Comparison of ENCODE assay signal across 1 fruit fly cellular context in genomic region chr3R:26106595-26107152, dm6.
A peak's percentile ranks its signal among the peaks of the same experiment; 100 is the strongest.
TF ChIP-seq lines count a peak whose summit lies in the region.

Cipc (plus strand) TSS chr3R:26106868.

TF ChIP-seq in whole organism, embryonic, 481 proteins besides CTCF, POLR2A, EP300 and RAD21 (continued from another document and continues in another):
- TF ChIP-seq CG11560 (tag; IDR thresholded peaks at IDR 0.05; lab: Robert Waterston, UW): 0 out of 3 replicates have a peak, but pooled peaks have one; percentile 25
- TF ChIP-seq pnt (GFP tag; optimal IDR thresholded peaks at IDR 0.05; lab: Kevin White, UChicago): no peak
- no peak for TF ChIP-seq Lhr (GFP tag; optimal IDR thresholded peaks at IDR 0.05; lab: Kevin White, UChicago)
- no peak for TF ChIP-seq HLH54F (GFP tag; optimal IDR thresholded peaks at IDR 0.05; lab: Kevin White, UChicago)
- 0 out of 3 replicates have a peak, but pooled peaks have one; percentile 32 for TF ChIP-seq C15 (GFP tag; IDR thresholded peaks at IDR 0.05; lab: Robert Waterston, UW)
- TF ChIP-seq repo (GFP tag; optimal IDR thresholded peaks at IDR 0.05; lab: Kevin White, UChicago): no peak
- TF ChIP-seq CG12744 (GFP tag; optimal IDR thresholded peaks at IDR 0.05; lab: Kevin White, UChicago): no peak
- no peak for TF ChIP-seq CG1603 (tag; optimal IDR thresholded peaks at IDR 0.05; lab: Kevin White, UChicago)
- no peak for TF ChIP-seq Dad (GFP tag; optimal IDR thresholded peaks at IDR 0.05; lab: Kevin White, UChicago)
- TF ChIP-seq z (GFP tag; IDR thresholded peaks at IDR 0.05; lab: Robert Waterston, UW): 0 out of 3 replicates have a peak, but pooled peaks have one; percentile 27
- TF ChIP-seq MESR4 (GFP tag; optimal IDR thresholded peaks at IDR 0.05; lab: Kevin White, UChicago): no peak
- TF ChIP-seq Neu2 (GFP tag; optimal IDR thresholded peaks at IDR 0.05; lab: Kevin White, UChicago; ENCODE audit: borderline replicate concordance): no peak
- no peak for TF ChIP-seq br (optimal IDR thresholded peaks at IDR 0.05; lab: Kevin White, UChicago)
- TF ChIP-seq CG17912 (GFP tag; optimal IDR thresholded peaks at IDR 0.05; lab: Kevin White, UChicago): no peak
- TF ChIP-seq ken (GFP tag; IDR thresholded peaks at IDR 0.05; lab: Robert Waterston, UW): 0 out of 3 replicates have a peak, but pooled peaks have one; percentile 33
- TF ChIP-seq Xbp1 (GFP tag; optimal IDR thresholded peaks at IDR 0.05; lab: Kevin White, UChicago): peak; percentile 49
- TF ChIP-seq toy (GFP tag; IDR thresholded peaks at IDR 0.05; lab: Robert Waterston, UW): no peak
- TF ChIP-seq Nf-YA (GFP tag; IDR thresholded peaks at IDR 0.05; lab: Robert Waterston, UW): peak; percentile 61
- TF ChIP-seq CG10431 (GFP tag; optimal IDR thresholded peaks at IDR 0.05; lab: Kevin White, UChicago): no peak
- TF ChIP-seq CG2889 (GFP tag; IDR thresholded peaks at IDR 0.05; lab: Robert Waterston, UW): no peak
- TF ChIP-seq stwl (tag; optimal IDR thresholded peaks at IDR 0.05; lab: Kevin White, UChicago): no peak
- TF ChIP-seq gce (GFP tag; IDR thresholded peaks at IDR 0.05; lab: Robert Waterston, UW): no peak
- TF ChIP-seq vfl (GFP tag; optimal IDR thresholded peaks at IDR 0.05; lab: Kevin White, UChicago): no peak
- TF ChIP-seq CG11696 (GFP tag; IDR thresholded peaks at IDR 0.05; lab: Robert Waterston, UW): peak; percentile 20; the same call in 1 of the 2 replicates
- TF ChIP-seq CG12299 (tag; optimal IDR thresholded peaks at IDR 0.05; lab: Kevin White, UChicago): peak; percentile 41
- peak; percentile 75; the same call in 1 of the 2 replicates for TF ChIP-seq CG14014 (GFP tag; IDR thresholded peaks at IDR 0.05; lab: Robert Waterston, UW)
- TF ChIP-seq danr (GFP tag; IDR thresholded peaks at IDR 0.05; lab: Robert Waterston, UW): no peak; the same call in 1 of the 2 replicates
- TF ChIP-seq CG15269 (tag; optimal IDR thresholded peaks at IDR 0.05; lab: Kevin White, UChicago): peak; percentile 85
- peak; percentile 52 for TF ChIP-seq kah (GFP tag; optimal IDR thresholded peaks at IDR 0.05; lab: Kevin White, UChicago)
- 0 out of 2 replicates have a peak, but pooled peaks have one; percentile 16 for TF ChIP-seq H2.0 (GFP tag; IDR thresholded peaks at IDR 0.05; lab: Robert Waterston, UW)
- no peak for TF ChIP-seq dati (GFP tag; IDR thresholded peaks at IDR 0.05; lab: Robert Waterston, UW)
- TF ChIP-seq otp (GFP tag; IDR thresholded peaks at IDR 0.05; lab: Robert Waterston, UW): 0 out of 3 replicates have a peak, but pooled peaks have one; percentile 47
- peak; percentile 83 for TF ChIP-seq D19A (tag; optimal IDR thresholded peaks at IDR 0.05; lab: Kevin White, UChicago)
- TF ChIP-seq CG8765 (GFP tag; IDR thresholded peaks at IDR 0.05; lab: Robert Waterston, UW): no peak
- TF ChIP-seq ranshi (GFP tag; IDR thresholded peaks at IDR 0.05; lab: Robert Waterston, UW): peak; percentile 66
- TF ChIP-seq CG9215 (GFP tag; IDR thresholded peaks at IDR 0.05; lab: Robert Waterston, UW): peak; percentile 64
- TF ChIP-seq CG12391 (tag; optimal IDR thresholded peaks at IDR 0.05; lab: Kevin White, UChicago): peak; percentile 80
- TF ChIP-seq CG7786 (GFP tag; optimal IDR thresholded peaks at IDR 0.05; lab: Kevin White, UChicago): no peak
- TF ChIP-seq CG4617 (GFP tag; optimal IDR thresholded peaks at IDR 0.05; lab: Kevin White, UChicago; ENCODE audit: borderline replicate concordance): no peak
- TF ChIP-seq HHEX (GFP tag; optimal IDR thresholded peaks at IDR 0.05; lab: Kevin White, UChicago): peak; percentile 79
- no peak for TF ChIP-seq Dip2 (GFP tag; IDR thresholded peaks at IDR 0.05; lab: Robert Waterston, UW)
- no peak for TF ChIP-seq maf-S (GFP tag; optimal IDR thresholded peaks at IDR 0.05; lab: Kevin White, UChicago)
- TF ChIP-seq CG18476 (GFP tag; optimal IDR thresholded peaks at IDR 0.05; lab: Kevin White, UChicago): peak; percentile 55
- peak; percentile 61 for TF ChIP-seq CG31224 (GFP tag; IDR thresholded peaks at IDR 0.05; lab: Robert Waterston, UW)
- TF ChIP-seq fd3F (GFP tag; optimal IDR thresholded peaks at IDR 0.05; lab: Kevin White, UChicago): peak; percentile 63
- peak; percentile 16; the same call in 1 of the 2 replicates for TF ChIP-seq sim (GFP tag; IDR thresholded peaks at IDR 0.05; lab: Robert Waterston, UW)
- peak; percentile 72 for TF ChIP-seq CG4424 (GFP tag; optimal IDR thresholded peaks at IDR 0.05; lab: Kevin White, UChicago)
- no peak; the same call in none of the 2 replicates for TF ChIP-seq CG10366 (GFP tag; IDR thresholded peaks at IDR 0.05; lab: Robert Waterston, UW)
- TF ChIP-seq ssp (GFP tag; IDR thresholded peaks at IDR 0.05; lab: Robert Waterston, UW): no peak
- TF ChIP-seq nom (GFP tag; optimal IDR thresholded peaks at IDR 0.05; lab: Kevin White, UChicago): peak; percentile 46
- TF ChIP-seq Xrp1 (GFP tag; IDR thresholded peaks at IDR 0.05; lab: Robert Waterston, UW): peak; percentile 81
- TF ChIP-seq CG10565 (GFP tag; optimal IDR thresholded peaks at IDR 0.05; lab: Kevin White, UChicago): no peak
- TF ChIP-seq HmgZ (tag; optimal IDR thresholded peaks at IDR 0.05; lab: Kevin White, UChicago): peak; percentile 52
- TF ChIP-seq Atf3 (GFP tag; optimal IDR thresholded peaks at IDR 0.05; lab: Kevin White, UChicago): no peak
- no peak; the same call in none of the 2 replicates for TF ChIP-seq Atf6 (GFP tag; IDR thresholded peaks at IDR 0.05; lab: Robert Waterston, UW)
- no peak for TF ChIP-seq CG2129 (GFP tag; IDR thresholded peaks at IDR 0.05; lab: Robert Waterston, UW; ENCODE audit: partially characterized antibody)
- TF ChIP-seq CG32767 (GFP tag; IDR thresholded peaks at IDR 0.05; lab: Robert Waterston, UW): peak; percentile 39; the same call in 1 of the 2 replicates
- no peak for TF ChIP-seq schlank (tag; optimal IDR thresholded peaks at IDR 0.05; lab: Kevin White, UChicago)
- no peak for TF ChIP-seq Hmx (GFP tag; optimal IDR thresholded peaks at IDR 0.05; lab: Kevin White, UChicago)
- no peak for TF ChIP-seq Bteb2 (GFP tag; optimal IDR thresholded peaks at IDR 0.05; lab: Kevin White, UChicago)
- TF ChIP-seq nau (GFP tag; optimal IDR thresholded peaks at IDR 0.05; lab: Kevin White, UChicago): peak; percentile 42
- TF ChIP-seq wor (GFP tag; IDR thresholded peaks at IDR 0.05; lab: Robert Waterston, UW): no peak
- no peak for TF ChIP-seq usp (GFP tag; optimal IDR thresholded peaks at IDR 0.05; lab: Kevin White, UChicago)
- peak; percentile 69 for TF ChIP-seq CG6765 (GFP tag; optimal IDR thresholded peaks at IDR 0.05; lab: Kevin White, UChicago)
- peak; percentile 47 for TF ChIP-seq Hr3 (GFP tag; optimal IDR thresholded peaks at IDR 0.05; lab: Kevin White, UChicago)
- TF ChIP-seq fu2 (GFP tag; optimal IDR thresholded peaks at IDR 0.05; lab: Kevin White, UChicago): no peak
- TF ChIP-seq Doc3 (GFP tag; IDR thresholded peaks at IDR 0.05; lab: Robert Waterston, UW; ENCODE audit: partially characterized antibody): no peak
- TF ChIP-seq ab (GFP tag; optimal IDR thresholded peaks at IDR 0.05; lab: Kevin White, UChicago): no peak
- TF ChIP-seq crc (GFP tag; optimal IDR thresholded peaks at IDR 0.05; lab: Kevin White, UChicago): no peak
- TF ChIP-seq CG7357 (GFP tag; IDR thresholded peaks at IDR 0.05; lab: Robert Waterston, UW): peak; percentile 34; the same call in 1 of the 3 replicates
- TF ChIP-seq pb (GFP tag; optimal IDR thresholded peaks at IDR 0.05; lab: Kevin White, UChicago): no peak
- TF ChIP-seq ash1 (GFP tag; optimal IDR thresholded peaks at IDR 0.05; lab: Kevin White, UChicago): no peak
- no peak for TF ChIP-seq seq (GFP tag; IDR thresholded peaks at IDR 0.05; lab: Robert Waterston, UW)
- peak; percentile 64 for TF ChIP-seq Hey (tag; optimal IDR thresholded peaks at IDR 0.05; lab: Kevin White, UChicago)
- TF ChIP-seq Ssrp (tag; optimal IDR thresholded peaks at IDR 0.05; lab: Kevin White, UChicago): peak; percentile 61
- TF ChIP-seq CG6175 (GFP tag; IDR thresholded peaks at IDR 0.05; lab: Robert Waterston, UW): peak; percentile 81; the same call in 2 of the 3 replicates
- TF ChIP-seq so (GFP tag; IDR thresholded peaks at IDR 0.05; lab: Robert Waterston, UW): peak; percentile 60; the same call in 1 of the 3 replicates
- peak; percentile 67 for TF ChIP-seq CG7987 (GFP tag; optimal IDR thresholded peaks at IDR 0.05; lab: Kevin White, UChicago)
- TF ChIP-seq tll (GFP tag; optimal IDR thresholded peaks at IDR 0.05; lab: Kevin White, UChicago): no peak
- TF ChIP-seq Vsx1 (GFP tag; optimal IDR thresholded peaks at IDR 0.05; lab: Kevin White, UChicago): peak; percentile 55
- TF ChIP-seq CG15073 (GFP tag; optimal IDR thresholded peaks at IDR 0.05; lab: Kevin White, UChicago): no peak
- no peak for TF ChIP-seq kni (GFP tag; optimal IDR thresholded peaks at IDR 0.05; lab: Kevin White, UChicago)
- no peak for TF ChIP-seq sr (GFP tag; IDR thresholded peaks at IDR 0.05; lab: Robert Waterston, UW)
- peak; percentile 32; the same call in 1 of the 2 replicates for TF ChIP-seq Rx (GFP tag; IDR thresholded peaks at IDR 0.05; lab: Robert Waterston, UW)
- peak; percentile 42; the same call in 1 of the 2 replicates for TF ChIP-seq wdn (GFP tag; IDR thresholded peaks at IDR 0.05; lab: Robert Waterston, UW)
- peak; percentile 28 for TF ChIP-seq CG14710 (tag; optimal IDR thresholded peaks at IDR 0.05; lab: Kevin White, UChicago)
- TF ChIP-seq CG12155 (GFP tag; optimal IDR thresholded peaks at IDR 0.05; lab: Kevin White, UChicago): peak; percentile 17
- TF ChIP-seq vnd (GFP tag; IDR thresholded peaks at IDR 0.05; lab: Robert Waterston, UW; ENCODE audit: partially characterized antibody): no peak
- peak; percentile 29 for TF ChIP-seq CG6654 (GFP tag; optimal IDR thresholded peaks at IDR 0.05; lab: Kevin White, UChicago)
- TF ChIP-seq CG13424 (tag; optimal IDR thresholded peaks at IDR 0.05; lab: Kevin White, UChicago): peak; percentile 86
- peak; percentile 11 for TF ChIP-seq CG3995 (GFP tag; optimal IDR thresholded peaks at IDR 0.05; lab: Kevin White, UChicago)
- peak; percentile 57 for TF ChIP-seq CG12071 (GFP tag; optimal IDR thresholded peaks at IDR 0.05; lab: Kevin White, UChicago)
- TF ChIP-seq CG17385 (GFP tag; optimal IDR thresholded peaks at IDR 0.05; lab: Kevin White, UChicago): peak; percentile 74
- peak; percentile 63 for TF ChIP-seq D19B (GFP tag; optimal IDR thresholded peaks at IDR 0.05; lab: Kevin White, UChicago)
- peak; percentile 82 for TF ChIP-seq NfI (GFP tag; optimal IDR thresholded peaks at IDR 0.05; lab: Kevin White, UChicago)
- no peak for TF ChIP-seq bab2 (GFP tag; optimal IDR thresholded peaks at IDR 0.05; lab: Kevin White, UChicago)
- TF ChIP-seq CG4707 (GFP tag; optimal IDR thresholded peaks at IDR 0.05; lab: Kevin White, UChicago): no peak
- TF ChIP-seq CG18599 (GFP tag; optimal IDR thresholded peaks at IDR 0.05; lab: Kevin White, UChicago): peak; percentile 92
- TF ChIP-seq CG17568 (GFP tag; optimal IDR thresholded peaks at IDR 0.05; lab: Kevin White, UChicago): peak; percentile 29
- TF ChIP-seq CG1602 (GFP tag; optimal IDR thresholded peaks at IDR 0.05; lab: Kevin White, UChicago): peak; percentile 23
- peak; percentile 71 for TF ChIP-seq CG34376 (GFP tag; optimal IDR thresholded peaks at IDR 0.05; lab: Kevin White, UChicago)
- no peak for TF ChIP-seq dmrt11E (tag; optimal IDR thresholded peaks at IDR 0.05; lab: Kevin White, UChicago)
- TF ChIP-seq CG17612 (GFP tag; IDR thresholded peaks at IDR 0.05; lab: Robert Waterston, UW): no peak
- peak; percentile 3 for TF ChIP-seq CG8281 (tag; optimal IDR thresholded peaks at IDR 0.05; lab: Kevin White, UChicago)
- TF ChIP-seq CG4328 (GFP tag; optimal IDR thresholded peaks at IDR 0.05; lab: Kevin White, UChicago): peak; percentile 79
- peak; percentile 66 for TF ChIP-seq CG10654 (GFP tag; optimal IDR thresholded peaks at IDR 0.05; lab: Kevin White, UChicago)
- TF ChIP-seq slbo (GFP tag; IDR thresholded peaks at IDR 0.05; lab: Robert Waterston, UW): peak; percentile 73
- no peak for TF ChIP-seq CG8290 (GFP tag; optimal IDR thresholded peaks at IDR 0.05; lab: Kevin White, UChicago)
- TF ChIP-seq CG8290 (tag; optimal IDR thresholded peaks at IDR 0.05; lab: Kevin White, UChicago): peak in 1 of 2 experiments; percentile 74
- TF ChIP-seq Oli (tag; optimal IDR thresholded peaks at IDR 0.05; lab: Kevin White, UChicago): peak; percentile 78
- TF ChIP-seq jumu (GFP tag; optimal IDR thresholded peaks at IDR 0.05; lab: Kevin White, UChicago): no peak
- TF ChIP-seq Asciz (GFP tag; optimal IDR thresholded peaks at IDR 0.05; lab: Kevin White, UChicago): peak; percentile 77
- 0 out of 3 replicates have a peak, but pooled peaks have one; percentile 62 for TF ChIP-seq H15 (GFP tag; IDR thresholded peaks at IDR 0.05; lab: Robert Waterston, UW)
- TF ChIP-seq da (GFP tag; optimal IDR thresholded peaks at IDR 0.05; lab: Kevin White, UChicago): no peak
- TF ChIP-seq tup (GFP tag; optimal IDR thresholded peaks at IDR 0.05; lab: Kevin White, UChicago): peak; percentile 8
- peak; percentile 43 for TF ChIP-seq CG30403 (GFP tag; optimal IDR thresholded peaks at IDR 0.05; lab: Kevin White, UChicago)
- peak; percentile 90 for TF ChIP-seq CG2678 (tag; optimal IDR thresholded peaks at IDR 0.05; lab: Kevin White, UChicago)
- peak; percentile 77 for TF ChIP-seq CG1647 (GFP tag; optimal IDR thresholded peaks at IDR 0.05; lab: Kevin White, UChicago)
- TF ChIP-seq Jarid2 (GFP tag; optimal IDR thresholded peaks at IDR 0.05; lab: Kevin White, UChicago): peak; percentile 92
- no peak for TF ChIP-seq slp2 (GFP tag; optimal IDR thresholded peaks at IDR 0.05; lab: Kevin White, UChicago)
- TF ChIP-seq pita (GFP tag; optimal IDR thresholded peaks at IDR 0.05; lab: Kevin White, UChicago): no peak
- peak; percentile 60 for TF ChIP-seq CG14667 (GFP tag; IDR thresholded peaks at IDR 0.05; lab: Robert Waterston, UW)
- TF ChIP-seq dmrt99B (tag; optimal IDR thresholded peaks at IDR 0.05; lab: Kevin White, UChicago): peak; percentile 82
- TF ChIP-seq CG15011 (GFP tag; optimal IDR thresholded peaks at IDR 0.05; lab: Kevin White, UChicago): peak; percentile 48
- TF ChIP-seq CG13624 (GFP tag; optimal IDR thresholded peaks at IDR 0.05; lab: Kevin White, UChicago): peak; percentile 56
- peak; percentile 89 for TF ChIP-seq Hand (GFP tag; optimal IDR thresholded peaks at IDR 0.05; lab: Kevin White, UChicago)
- TF ChIP-seq btn (GFP tag; optimal IDR thresholded peaks at IDR 0.05; lab: Kevin White, UChicago): no peak
- TF ChIP-seq scrt (GFP tag; optimal IDR thresholded peaks at IDR 0.05; lab: Kevin White, UChicago): peak; percentile 79
- peak; percentile 66 for TF ChIP-seq CG13775 (GFP tag; optimal IDR thresholded peaks at IDR 0.05; lab: Kevin White, UChicago)
- TF ChIP-seq CG4404 (GFP tag; IDR thresholded peaks at IDR 0.05; lab: Robert Waterston, UW): no peak
- TF ChIP-seq Eip74EF (GFP tag; optimal IDR thresholded peaks at IDR 0.05; lab: Kevin White, UChicago): peak in 1 of 2 experiments; percentile 87
